Fruit fly (Drosophila melanogaster) whole organism, embryonic: ENCODE measurements around the gene CG5377.

Experiments used
- B-H1 ChIP-seq: fragments of 200-800 bp; sonication (Bioruptor generic); IDR thresholded peaks from 3 replicates; pipeline ENCODE4 v1.3.6; 2022; ENCODE audit warnings: missing biosample characterization, missing genetic modification characterization
- Bgb ChIP-seq: fragments of 200-800 bp; sonication (Bioruptor generic); IDR thresholded peaks from 2 replicates; pipeline ENCODE4 v1.3.6; 2022; ENCODE audit warnings: missing biosample characterization, missing genetic modification characterization; ENCODE audit not compliant: partially characterized antibody
- BtbVII ChIP-seq: fragments of 200-800 bp; sonication (Bioruptor generic); optimal IDR thresholded peaks from 3 replicates; lab custom pipeline; 2017; ENCODE audit warnings: missing biosample characterization, mild to moderate bottlenecking, missing genetic modification characterization
- Bteb2 ChIP-seq: fragments of 200-800 bp; sonication (Bioruptor generic); optimal IDR thresholded peaks from 2 replicates; lab custom pipeline; 2016; ENCODE audit warnings: missing biosample characterization, missing genetic modification characterization
- CG13424 ChIP-seq: fragments of 200-800 bp; sonication (Bioruptor generic); optimal IDR thresholded peaks from 2 replicates; lab custom pipeline; 2019; ENCODE audit warnings: missing biosample characterization, mild to moderate bottlenecking, missing genetic modification characterization, moderate library complexity
- CG14965 ChIP-seq: fragments of 200-800 bp; sonication (Bioruptor generic); optimal IDR thresholded peaks from 2 replicates; lab custom pipeline; 2016; ENCODE audit warnings: missing biosample characterization, missing genetic modification characterization, borderline replicate concordance
- CG17802 ChIP-seq: fragments of 200-800 bp; sonication (Bioruptor generic); optimal IDR thresholded peaks from 2 replicates; lab custom pipeline; 2018; ENCODE audit warnings: missing biosample characterization, mild to moderate bottlenecking, missing genetic modification characterization, moderate library complexity
- CG17912 ChIP-seq: fragments of 200-800 bp; sonication (Bioruptor generic); optimal IDR thresholded peaks from 2 replicates; lab custom pipeline; 2018; ENCODE audit warnings: missing biosample characterization, mild to moderate bottlenecking, missing genetic modification characterization
- CG2875 ChIP-seq: fragments of 200-800 bp; sonication (Bioruptor generic); optimal IDR thresholded peaks from 2 replicates; lab custom pipeline; 2017; ENCODE audit warnings: missing biosample characterization, mild to moderate bottlenecking, missing genetic modification characterization, missing genetic modification reagents
- CG2889 ChIP-seq: fragments of 200-800 bp; sonication (Bioruptor generic); IDR thresholded peaks from 3 replicates; pipeline ENCODE4 v1.3.6; 2022; ENCODE audit warnings: missing biosample characterization, missing genetic modification characterization
- CG31365 ChIP-seq: fragments of 200-800 bp; sonication (Bioruptor generic); optimal IDR thresholded peaks from 2 replicates; lab custom pipeline; 2018; ENCODE audit warnings: missing biosample characterization, mild to moderate bottlenecking, missing genetic modification characterization
- CG31441 ChIP-seq: fragments of 200-800 bp; sonication (Bioruptor generic); IDR thresholded peaks from 2 replicates; pipeline ENCODE4 v1.3.6; 2022; ENCODE audit warnings: missing biosample characterization, missing genetic modification characterization
- CG32767 ChIP-seq: fragments of 200-800 bp; sonication (Bioruptor generic); IDR thresholded peaks from 2 replicates; pipeline ENCODE4 v1.3.6; 2022; ENCODE audit warnings: missing biosample characterization, missing genetic modification characterization
- CG3281 ChIP-seq: fragments of 200-800 bp; sonication (Bioruptor generic); optimal IDR thresholded peaks from 3 replicates; lab custom pipeline; 2017; ENCODE audit warnings: missing biosample characterization, mild to moderate bottlenecking, missing genetic modification characterization
- CG3995 ChIP-seq: fragments of 200-800 bp; sonication (Bioruptor generic); optimal IDR thresholded peaks from 3 replicates; lab custom pipeline; 2016; ENCODE audit warnings: missing biosample characterization, missing genetic modification characterization
- CG6765 ChIP-seq: fragments of 200-800 bp; sonication (Bioruptor generic); optimal IDR thresholded peaks from 3 replicates; lab custom pipeline; 2017; ENCODE audit warnings: missing biosample characterization, mild to moderate bottlenecking, missing genetic modification characterization
- CG6854 ChIP-seq: fragments of 200-800 bp; sonication (Bioruptor generic); optimal IDR thresholded peaks from 3 replicates; lab custom pipeline; 2017; ENCODE audit warnings: missing biosample characterization, mild to moderate bottlenecking, missing genetic modification characterization
- CG7271 ChIP-seq: fragments of 200-800 bp; sonication (Bioruptor generic); optimal IDR thresholded peaks from 2 replicates; lab custom pipeline; 2018; ENCODE audit warnings: missing biosample characterization, mild to moderate bottlenecking, missing genetic modification characterization, moderate library complexity
- CG7987 ChIP-seq: fragments of 200-800 bp; sonication (Bioruptor generic); optimal IDR thresholded peaks from 2 replicates; lab custom pipeline; 2018; ENCODE audit warnings: missing biosample characterization, mild to moderate bottlenecking, missing genetic modification characterization, moderate library complexity
- CG8290 ChIP-seq, 3 experiments: fragments of 200-800 bp; sonication (Bioruptor generic); optimal IDR thresholded peaks; 2 replicates each; lab custom pipeline; 2016 to 2019; ENCODE audit warnings: missing biosample characterization in 3 of 3, missing genetic modification characterization in 3 of 3, mild to moderate bottlenecking in 2 of 3, moderate library complexity in 1 of 3
- D ChIP-seq, 2 experiments: fragments of 200-800 bp in 1 of 2; fragments of >200 bp in 1 of 2; sonication (Bioruptor generic) in 1 of 2; optimal IDR thresholded peaks; 2 replicates in 1 of 2; 3 replicates in 1 of 2; lab custom pipeline; 2017; ENCODE audit warnings: mild to moderate bottlenecking in 1 of 2, missing biosample characterization in 1 of 2, missing genetic modification characterization in 1 of 2, missing genetic modification reagents in 1 of 2
- Doc2 ChIP-seq: fragments of 200-800 bp; sonication (Bioruptor generic); IDR thresholded peaks from 2 replicates; pipeline ENCODE4 v1.3.6; 2022; ENCODE audit warnings: missing biosample characterization, missing genetic modification characterization
- E2f2 ChIP-seq: fragments of 200-800 bp; sonication (Bioruptor generic); IDR thresholded peaks from 2 replicates; pipeline ENCODE4 v1.3.6; 2022; ENCODE audit warnings: missing biosample characterization, missing genetic modification characterization
- Fer3 ChIP-seq: fragments of 200-800 bp; sonication (Bioruptor generic); optimal IDR thresholded peaks from 2 replicates; lab custom pipeline; 2018; ENCODE audit warnings: missing biosample characterization, mild to moderate bottlenecking, missing genetic modification characterization, moderate library complexity
- GATAe ChIP-seq: fragments of 200-800 bp; sonication (Bioruptor generic); conservative IDR thresholded peaks from 2 replicates; pipeline ENCODE4 v1.3.6; 2022; ENCODE audit warnings: missing biosample characterization, missing genetic modification characterization
- Hmr ChIP-seq: fragments of 200-800 bp; sonication (Bioruptor generic); optimal IDR thresholded peaks from 3 replicates; lab custom pipeline; 2017; ENCODE audit warnings: mild to moderate bottlenecking, missing biosample characterization, missing genetic modification reagents, missing genetic modification characterization
- Sin3A ChIP-seq: fragments of >200 bp; optimal IDR thresholded peaks from 2 replicates; lab custom pipeline; 2018
- Six4 ChIP-seq: fragments of 200-800 bp; sonication (Bioruptor generic); optimal IDR thresholded peaks from 2 replicates; lab custom pipeline; 2016; ENCODE audit warnings: missing biosample characterization, missing genetic modification characterization
- Sox100B ChIP-seq: fragments of 200-800 bp; sonication (Bioruptor generic); optimal IDR thresholded peaks from 3 replicates; lab custom pipeline; 2018; ENCODE audit warnings: missing biosample characterization, mild to moderate bottlenecking, missing genetic modification characterization
- aop ChIP-seq: fragments of 200-800 bp; sonication (Bioruptor generic); IDR thresholded peaks from 2 replicates; pipeline ENCODE4 v1.3.6; 2022; ENCODE audit warnings: missing biosample characterization, missing genetic modification characterization
- ara ChIP-seq: fragments of 200-800 bp; sonication (Bioruptor generic); IDR thresholded peaks from 2 replicates; pipeline ENCODE4 v1.3.6; 2022; ENCODE audit warnings: missing biosample characterization, missing genetic modification characterization
- ato ChIP-seq: fragments of 200-800 bp; sonication (Bioruptor generic); IDR thresholded peaks from 2 replicates; pipeline ENCODE4 v1.3.6; 2022; ENCODE audit warnings: missing biosample characterization, missing genetic modification characterization; ENCODE audit not compliant: partially characterized antibody
- bbx ChIP-seq: fragments of 200-800 bp; sonication (Bioruptor generic); IDR thresholded peaks from 2 replicates; pipeline ENCODE4 v1.3.6; 2022; ENCODE audit warnings: missing biosample characterization, missing genetic modification characterization; ENCODE audit not compliant: partially characterized antibody
- bigmax ChIP-seq: fragments of 200-800 bp; sonication (Bioruptor generic); optimal IDR thresholded peaks from 2 replicates; lab custom pipeline; 2018; ENCODE audit warnings: missing biosample characterization, mild to moderate bottlenecking, missing genetic modification characterization
- cato ChIP-seq: fragments of 200-800 bp; sonication (Bioruptor generic); optimal IDR thresholded peaks from 2 replicates; lab custom pipeline; 2016; ENCODE audit warnings: missing biosample characterization, missing genetic modification characterization, borderline replicate concordance
- chif ChIP-seq, 2 experiments: fragments of 200-800 bp; sonication (Bioruptor generic); optimal IDR thresholded peaks; 3 replicates each; lab custom pipeline; 2016; ENCODE audit warnings: missing biosample characterization in 2 of 2, missing genetic modification characterization in 2 of 2
- chinmo ChIP-seq: fragments of 200-800 bp; sonication (Bioruptor generic); IDR thresholded peaks from 4 replicates; pipeline ENCODE4 v1.3.6; 2022; ENCODE audit warnings: missing biosample characterization, missing genetic modification characterization; ENCODE audit not compliant: partially characterized antibody
- disco-r ChIP-seq: fragments of 200-800 bp; sonication (Bioruptor generic); optimal IDR thresholded peaks from 2 replicates; lab custom pipeline; 2016; ENCODE audit warnings: missing biosample characterization, missing genetic modification characterization
- en ChIP-seq: fragments of 200-800 bp; sonication (Bioruptor generic); optimal IDR thresholded peaks from 2 replicates; lab custom pipeline; 2016; ENCODE audit warnings: missing biosample characterization, missing genetic modification characterization
- gro ChIP-seq: fragments of 200-800 bp; sonication (Bioruptor generic); optimal IDR thresholded peaks from 2 replicates; lab custom pipeline; 2016; ENCODE audit warnings: missing biosample characterization, missing genetic modification characterization
- hbn ChIP-seq: fragments of 200-800 bp; sonication (Bioruptor generic); IDR thresholded peaks from 2 replicates; pipeline ENCODE4 v1.3.6; 2022; ENCODE audit warnings: missing biosample characterization, missing genetic modification characterization; ENCODE audit not compliant: partially characterized antibody
- klu ChIP-seq: fragments of 200-800 bp; sonication (Bioruptor generic); IDR thresholded peaks from 2 replicates; pipeline ENCODE4 v1.3.6; 2022; ENCODE audit warnings: missing biosample characterization, missing genetic modification characterization
- lola ChIP-seq, 3 experiments: fragments of >200 bp in 2 of 3; fragments of 200-800 bp in 1 of 3; sonication (Bioruptor generic) in 1 of 3; optimal IDR thresholded peaks; 2 replicates each; lab custom pipeline; 2017 to 2019; ENCODE audit warnings: missing biosample characterization in 3 of 3, missing genetic modification characterization in 3 of 3, mild to moderate bottlenecking in 1 of 3, moderate library complexity in 1 of 3
- maf-S ChIP-seq: fragments of 200-800 bp; sonication (Bioruptor generic); optimal IDR thresholded peaks from 2 replicates; lab custom pipeline; 2016; ENCODE audit warnings: missing biosample characterization, missing genetic modification characterization
- org-1 ChIP-seq: fragments of 200-800 bp; sonication (Bioruptor generic); optimal IDR thresholded peaks from 2 replicates; lab custom pipeline; 2017; ENCODE audit warnings: missing biosample characterization, missing genetic modification characterization
- scrt ChIP-seq: fragments of 200-800 bp; sonication (Bioruptor generic); optimal IDR thresholded peaks from 2 replicates; lab custom pipeline; 2018; ENCODE audit warnings: missing biosample characterization, mild to moderate bottlenecking, missing genetic modification characterization, moderate library complexity
- stwl ChIP-seq: fragments of 200-800 bp; sonication (Bioruptor generic); optimal IDR thresholded peaks from 3 replicates; lab custom pipeline; 2018; ENCODE audit warnings: missing biosample characterization, mild to moderate bottlenecking, missing genetic modification characterization, moderate library complexity
- sug ChIP-seq: fragments of 200-800 bp; optimal IDR thresholded peaks from 2 replicates; lab custom pipeline; 2019; ENCODE audit warnings: missing biosample characterization, mild to moderate bottlenecking, missing genetic modification characterization, moderate library complexity
- tna ChIP-seq: fragments of 200-800 bp; sonication (Bioruptor generic); IDR thresholded peaks from 2 replicates; pipeline ENCODE4 v1.3.6; 2022; ENCODE audit warnings: missing biosample characterization, missing genetic modification characterization; ENCODE audit not compliant: partially characterized antibody

The CG5377 gene

DNA sequence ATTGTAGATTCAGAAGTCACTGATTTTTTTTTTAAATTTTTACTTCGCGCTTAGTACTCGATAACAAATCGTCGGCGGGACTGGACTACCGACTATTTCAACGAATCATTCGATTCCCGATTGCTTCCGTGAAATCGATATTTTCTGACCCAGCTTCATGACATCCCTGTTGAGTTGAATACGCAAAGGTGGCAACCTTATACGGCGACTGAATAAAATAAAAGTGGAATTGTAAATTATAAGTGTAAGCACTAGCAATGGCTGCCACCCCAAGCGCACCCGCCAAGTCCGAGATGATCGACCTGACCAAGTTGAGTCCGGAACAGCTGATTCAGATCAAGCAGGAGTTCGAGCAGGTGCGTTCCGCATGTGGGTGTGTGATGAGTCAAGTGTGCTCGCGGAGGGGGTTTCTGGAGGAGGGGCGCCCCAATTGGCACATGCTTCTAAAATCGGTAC is 19.1 kb upstream of the CG5377 start, which contains the start of gene Pfdn5 (continued):
- peak; percentile 82 for TF ChIP-seq bbx (GFP tag; lab: Robert Waterston, UW)
- TF ChIP-seq bigmax (GFP tag; lab: Kevin White, UChicago): peak; percentile 15
- no peak for TF ChIP-seq scrt (GFP tag; lab: Kevin White, UChicago)
- peak; percentile 48 for TF ChIP-seq CG3995 (GFP tag; lab: Kevin White, UChicago)
- TF ChIP-seq lola (GFP tag; optimal IDR thresholded peaks at IDR 0.05; lab: Kevin White, UChicago): no peak
- no peak for TF ChIP-seq BtbVII (GFP tag; lab: Kevin White, UChicago)
- no peak for TF ChIP-seq CG31365 (tag; lab: Kevin White, UChicago)
- no peak for TF ChIP-seq CG32767 (GFP tag; lab: Robert Waterston, UW)
- TF ChIP-seq Bgb: peak; percentile 91
- TF ChIP-seq CG6854 (GFP tag; lab: Kevin White, UChicago): no peak
- no peak for TF ChIP-seq maf-S (GFP tag; lab: Kevin White, UChicago)
- TF ChIP-seq CG2889 (GFP tag; lab: Robert Waterston, UW): no peak
- no peak for TF ChIP-seq CG7987 (GFP tag; lab: Kevin White, UChicago)
- TF ChIP-seq D (optimal IDR thresholded peaks at IDR 0.05; lab: Kevin White, UChicago): no peak
- TF ChIP-seq D (GFP tag; optimal IDR thresholded peaks at IDR 0.05; lab: Kevin White, UChicago): no peak
- 0 out of 4 replicates have a peak, but pooled peaks have one; percentile 56 for TF ChIP-seq chinmo (GFP tag; lab: Robert Waterston, UW)
- no peak for TF ChIP-seq Doc2 (GFP tag; lab: Robert Waterston, UW)
- TF ChIP-seq en (GFP tag; lab: Kevin White, UChicago): no peak
- TF ChIP-seq cato (GFP tag; lab: Kevin White, UChicago): no peak
- no peak for TF ChIP-seq GATAe (GFP tag; lab: Robert Waterston, UW)
- TF ChIP-seq Sin3A (lab: Kevin White, UChicago): peak; percentile 44
- no peak for TF ChIP-seq CG17912 (GFP tag; lab: Kevin White, UChicago)
- TF ChIP-seq org-1 (GFP tag; lab: Kevin White, UChicago): no peak
- no peak for TF ChIP-seq CG14965 (GFP tag; lab: Kevin White, UChicago)
- no peak for TF ChIP-seq CG8290 (GFP tag; optimal IDR thresholded peaks at IDR 0.05; lab: Kevin White, UChicago)
- no peak for TF ChIP-seq CG8290 (tag; optimal IDR thresholded peaks at IDR 0.05; lab: Kevin White, UChicago)
- TF ChIP-seq CG6765 (GFP tag; lab: Kevin White, UChicago): no peak
- TF ChIP-seq Fer3 (tag; lab: Kevin White, UChicago): no peak
- no peak for TF ChIP-seq gro (GFP tag; lab: Kevin White, UChicago)
- TF ChIP-seq ato (GFP tag; lab: Robert Waterston, UW): peak; percentile 91
- TF ChIP-seq Sox100B (GFP tag; lab: Kevin White, UChicago): no peak
- TF ChIP-seq CG3281: no peak
- peak; percentile 96 for TF ChIP-seq E2f2 (GFP tag; lab: Robert Waterston, UW)
- TF ChIP-seq disco-r: no peak
- no peak for TF ChIP-seq CG2875 (GFP tag; lab: Kevin White, UChicago)
- no peak for TF ChIP-seq Six4 (GFP tag; lab: Kevin White, UChicago)
- peak; percentile 95 for TF ChIP-seq stwl (tag; lab: Kevin White, UChicago)
- TF ChIP-seq CG17802: no peak
- TF ChIP-seq chif (GFP tag; optimal IDR thresholded peaks at IDR 0.05; lab: Kevin White, UChicago): no peak
- TF ChIP-seq tna: peak; percentile 87
- peak; percentile 74 for TF ChIP-seq hbn
- TF ChIP-seq B-H1 (GFP tag; lab: Robert Waterston, UW): no peak
- TF ChIP-seq Hmr (GFP tag; lab: Kevin White, UChicago): no peak
- no peak for TF ChIP-seq klu (GFP tag; lab: Robert Waterston, UW)
- no peak for TF ChIP-seq aop
- TF ChIP-seq Bteb2 (GFP tag; lab: Kevin White, UChicago): peak; percentile 7
- no peak for TF ChIP-seq CG31441
- TF ChIP-seq ara: no peak
- no peak for TF ChIP-seq sug (tag; lab: Kevin White, UChicago)
- no peak for TF ChIP-seq CG13424 (tag; lab: Kevin White, UChicago)
- TF ChIP-seq CG7271 (tag; lab: Kevin White, UChicago): no peak
